Worm (Caenorhabditis elegans): ENCODE data around the gene srg-40.

srg-40 gene

ce11 chrV:11174663-11175062 is 10.3 kb upstream of the srg-40 start:
- TF ChIP-seq bed-3 (GFP tag; optimal IDR thresholded peaks at IDR 0.05) (no peak), lin-13 (tag; optimal IDR thresholded peaks at IDR 0.05) (no peak), blmp-1 (tag; optimal IDR thresholded peaks at IDR 0.05) (no peak), ceh-83 (GFP tag; optimal IDR thresholded peaks at IDR 0.05) (peak; percentile 55), sem-2 (GFP tag; optimal IDR thresholded peaks at IDR 0.05) (no peak), zip-8 (tag; optimal IDR thresholded peaks at IDR 0.05) (no peak), nhr-2 (tag; optimal IDR thresholded peaks at IDR 0.05) (no peak)

- TF ChIP-seq cnd-1 (tag; optimal IDR thresholded peaks at IDR 0.05) (no peak), ztf-11 (tag; optimal IDR thresholded peaks at IDR 0.05) (no peak), ham-2 (GFP tag; optimal IDR thresholded peaks at IDR 0.05) (no peak), nhr-12 (tag; optimal IDR thresholded peaks at IDR 0.05) (no peak), elt-1 (tag; optimal IDR thresholded peaks at IDR 0.05; ENCODE audit: borderline replicate concordance, insufficient read depth) (no peak), snpc-4 (tag; optimal IDR thresholded peaks at IDR 0.05) (no peak)
Observed at ce11 chrV:11172667-11173066, 8.3 kb upstream of the srg-40 start.

ce11 chrV:11171906-11172305 is 7.5 kb upstream of the srg-40 start, which contains the start of gene T19C4.5:
Gene T19C4.5 (plus strand): TSS chrV:11172213.
- TF ChIP-seq cnd-1 (tag; optimal IDR thresholded peaks at IDR 0.05) (no peak), nhr-76 (tag; optimal IDR thresholded peaks at IDR 0.05) (no peak), elt-3 (tag; optimal IDR thresholded peaks at IDR 0.05) (no peak), blmp-1 (tag; optimal IDR thresholded peaks at IDR 0.05) (no peak), M03D4.4 (tag; optimal IDR thresholded peaks at IDR 0.05) (no peak), nhr-28 (tag; optimal IDR thresholded peaks at IDR 0.05) (no peak), tbx-8 (GFP tag; optimal IDR thresholded peaks at IDR 0.05) (no peak), unc-39 (tag; optimal IDR thresholded peaks at IDR 0.05) (no peak), nhr-237 (tag; optimal IDR thresholded peaks at IDR 0.05) (no peak), elt-1 (tag; optimal IDR thresholded peaks at IDR 0.05; ENCODE audit: borderline replicate concordance, insufficient read depth) (no peak), ham-2 (GFP tag; optimal IDR thresholded peaks at IDR 0.05) (no peak), lin-32 (GFP tag; optimal IDR thresholded peaks at IDR 0.05) (no peak), lin-13 (tag; optimal IDR thresholded peaks at IDR 0.05) (no peak), sptf-1 (tag; optimal IDR thresholded peaks at IDR 0.05) (no peak), nhr-12 (tag; optimal IDR thresholded peaks at IDR 0.05) (no peak), mls-2 (tag; optimal IDR thresholded peaks at IDR 0.05) (no peak), sem-2 (GFP tag; optimal IDR thresholded peaks at IDR 0.05) (no peak), ceh-83 (GFP tag; optimal IDR thresholded peaks at IDR 0.05) (no peak), snpc-4 (tag; optimal IDR thresholded peaks at IDR 0.05) (no peak), zip-8 (tag; optimal IDR thresholded peaks at IDR 0.05) (no peak)

ce11 chrV:11170564-11171329 is 6.4 kb upstream of the srg-40 start:
- TF ChIP-seq zip-8 (tag; optimal IDR thresholded peaks at IDR 0.05) (no peak), nhr-76 (tag; optimal IDR thresholded peaks at IDR 0.05) (no peak), ztf-11 (tag; optimal IDR thresholded peaks at IDR 0.05) (no peak), snpc-4 (tag; optimal IDR thresholded peaks at IDR 0.05) (no peak), ceh-39 (tag; optimal IDR thresholded peaks at IDR 0.05) (no peak), flh-1 (GFP tag; optimal IDR thresholded peaks at IDR 0.05) (no peak), M03D4.4 (tag; optimal IDR thresholded peaks at IDR 0.05) (no peak)

- TF ChIP-seq sptf-1 (tag; optimal IDR thresholded peaks at IDR 0.05) (no peak), bed-3 (GFP tag; optimal IDR thresholded peaks at IDR 0.05) (no peak), lin-13 (tag; optimal IDR thresholded peaks at IDR 0.05) (no peak), ztf-11 (tag; optimal IDR thresholded peaks at IDR 0.05) (no peak), nhr-76 (tag; optimal IDR thresholded peaks at IDR 0.05) (no peak), unc-62 (GFP tag; optimal IDR thresholded peaks at IDR 0.05) (no peak), unc-39 (tag; optimal IDR thresholded peaks at IDR 0.05) (no peak), elt-3 (tag; optimal IDR thresholded peaks at IDR 0.05) (no peak), mls-2 (tag; optimal IDR thresholded peaks at IDR 0.05) (no peak), drap-1 (GFP tag; optimal IDR thresholded peaks at IDR 0.05) (no peak), snpc-4 (tag; optimal IDR thresholded peaks at IDR 0.05) (no peak), M03D4.4 (tag; optimal IDR thresholded peaks at IDR 0.05) (no peak), ces-1 (GFP tag; optimal IDR thresholded peaks at IDR 0.05) (no peak)
Observed at ce11 chrV:11167745-11168144, 3.4 kb upstream of the srg-40 start.

- TF ChIP-seq hlh-1 (tag; optimal IDR thresholded peaks at IDR 0.05) (no peak), ceh-43 (GFP tag; optimal IDR thresholded peaks at IDR 0.05) (no peak), ces-1 (GFP tag; optimal IDR thresholded peaks at IDR 0.05) (no peak), lsy-2 (tag; optimal IDR thresholded peaks at IDR 0.05) (no peak), nhr-237 (tag; optimal IDR thresholded peaks at IDR 0.05) (no peak), snpc-4 (tag; optimal IDR thresholded peaks at IDR 0.05) (no peak), nhr-2 (tag; optimal IDR thresholded peaks at IDR 0.05) (no peak), ztf-11 (tag; optimal IDR thresholded peaks at IDR 0.05) (no peak), nhr-76 (tag; optimal IDR thresholded peaks at IDR 0.05) (no peak), mab-5 (tag; optimal IDR thresholded peaks at IDR 0.05) (no peak), lin-13 (tag; optimal IDR thresholded peaks at IDR 0.05) (no peak), unc-39 (tag; optimal IDR thresholded peaks at IDR 0.05) (no peak), unc-62 (GFP tag; optimal IDR thresholded peaks at IDR 0.05) (no peak), elt-3 (tag; optimal IDR thresholded peaks at IDR 0.05) (no peak), pha-4 (tag; optimal IDR thresholded peaks at IDR 0.05) (no peak), tbx-8 (GFP tag; optimal IDR thresholded peaks at IDR 0.05) (no peak)
Observed at ce11 chrV:11161791-11162190, 2.6 kb downstream of the srg-40 start, which contains the start of gene srg-41. Gene srg-41 (minus strand): TSS chrV:11161891.
